Fruit fly (Drosophila melanogaster) whole organism: ENCODE results near the gene Taf11.

Experiments
- Dll ChIP-seq: fragments of >200 bp; optimal IDR thresholded peaks from 2 replicates; lab custom pipeline; 2017
- pan ChIP-seq: fragments of >200 bp; optimal IDR thresholded peaks from 2 replicates; lab custom pipeline; 2017

DNA sequence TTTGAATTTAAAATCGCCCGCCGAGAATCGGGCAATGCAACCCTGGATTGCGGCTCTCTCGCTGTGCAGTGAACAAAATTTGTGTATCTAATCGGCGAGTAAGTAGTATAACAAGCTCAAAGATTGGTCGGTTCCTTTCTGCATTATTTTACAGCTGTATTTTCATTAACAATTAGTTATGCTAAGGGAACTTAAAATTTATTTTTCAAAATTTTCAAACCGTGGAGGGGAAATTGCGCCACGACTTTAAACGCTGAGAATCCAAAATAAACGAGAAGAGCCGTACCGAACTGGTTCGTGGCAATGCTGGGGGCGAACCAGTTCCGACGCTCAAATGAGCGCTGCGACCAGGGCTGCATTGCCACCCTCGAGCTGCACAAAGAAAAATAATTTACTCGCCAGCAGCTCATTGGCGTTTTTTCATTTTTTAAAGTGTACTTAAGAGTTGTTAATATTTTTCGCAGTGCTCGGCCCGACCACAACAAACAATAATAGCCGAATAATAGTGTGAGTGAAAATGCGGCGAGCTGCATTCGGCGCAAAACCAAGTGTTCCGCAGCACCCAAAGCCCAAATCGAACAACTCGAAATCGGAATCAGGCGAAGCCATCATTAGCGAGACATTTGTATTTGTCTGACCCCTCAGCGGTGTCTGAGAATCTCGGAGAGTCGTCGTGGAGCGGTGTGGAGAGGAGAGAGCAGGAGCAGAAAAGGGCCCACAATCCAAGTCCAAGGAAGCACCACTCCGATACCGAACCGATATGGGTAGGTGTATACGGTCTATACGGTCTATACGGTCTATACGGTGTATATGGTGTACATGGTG lies 4.9 kb downstream of the Taf11 start, which contains the start of gene zf30C:
- no peak for TF ChIP-seq pan
- TF ChIP-seq Dll (lab: Kevin White, UChicago), result no peak
